Worm (Caenorhabditis elegans) whole organism, L4 larva: ENCODE measurements around the gene T03F6.4.
A peak's percentile ranks its signal among the peaks of the same experiment; 100 is the strongest.

Experiments used
- D1046.2 ChIP-seq: fragments of 200-800 bp; sonication (Bioruptor generic); IDR thresholded peaks from 2 replicates; pipeline ENCODE4 v1.3.6; 2022; ENCODE audit warnings: missing genetic modification characterization, missing compliant biosample characterization
- F10B5.3 ChIP-seq: sonication (generic microtip); optimal IDR thresholded peaks from 2 replicates; lab custom pipeline; 2016; ENCODE audit warnings: mild to moderate bottlenecking, missing genetic modification characterization, missing compliant biosample characterization
- F44E2.7 ChIP-seq: fragments of 200-800 bp; sonication (Bioruptor generic); IDR thresholded peaks from 2 replicates; pipeline ENCODE4 v2.1.2; 2022; ENCODE audit warnings: missing genetic modification characterization, missing compliant biosample characterization
- R02D3.7 ChIP-seq: fragments of 150-350 bp; sonication (generic microtip); optimal IDR thresholded peaks from 3 replicates; lab custom pipeline; 2014; ENCODE audit warnings: missing biosample characterization, missing genetic modification characterization
- Y105C5A.15 ChIP-seq: fragments of 200-800 bp; sonication (Bioruptor generic); IDR thresholded peaks from 2 replicates; pipeline ENCODE4 v1.3.6; 2022; ENCODE audit warnings: missing genetic modification characterization, missing compliant biosample characterization
- Y48G9A.11 ChIP-seq: fragments of 200-800 bp; sonication (Bioruptor generic); IDR thresholded peaks from 2 replicates; pipeline ENCODE4 v1.3.6; 2022; ENCODE audit warnings: missing genetic modification reagents, missing genetic modification characterization, missing compliant biosample characterization
- Y5F2A.4 ChIP-seq: fragments of 200-800 bp; sonication (Bioruptor generic); optimal IDR thresholded peaks from 2 replicates; lab custom pipeline; 2018; ENCODE audit warnings: mild to moderate bottlenecking, missing genetic modification characterization, missing compliant biosample characterization
- aha-1 ChIP-seq: fragments of 150-350 bp; peaks from one replicate; lab custom pipeline; 2014; ENCODE audit warnings: missing biosample characterization, missing genetic modification characterization
- ama-1 ChIP-seq: fragments of 150-350 bp; optimal IDR thresholded peaks from 2 replicates; lab custom pipeline; 2014; ENCODE audit warnings: inconsistent platforms, mixed read lengths
- ceh-44 ChIP-seq: fragments of 200-800 bp; sonication (Bioruptor generic); IDR thresholded peaks from 2 replicates; pipeline ENCODE4 v1.3.6; 2022; ENCODE audit warnings: missing genetic modification reagents, missing genetic modification characterization, missing compliant biosample characterization
- ceh-82 ChIP-seq: sonication (generic microtip); optimal IDR thresholded peaks from 2 replicates; lab custom pipeline; 2017; ENCODE audit warnings: missing biosample characterization, missing genetic modification characterization
- ces-1 ChIP-seq: fragments of 150-350 bp; sonication (generic microtip); optimal IDR thresholded peaks from 4 replicates; lab custom pipeline; 2014; ENCODE audit warnings: missing biosample characterization, missing genetic modification reagents, missing genetic modification characterization
- ctbp-1 ChIP-seq: fragments of 200-800 bp; sonication (Bioruptor generic); IDR thresholded peaks from 2 replicates; pipeline ENCODE4 v1.3.6; 2022; ENCODE audit warnings: missing genetic modification reagents, missing genetic modification characterization, missing compliant biosample characterization
- daf-16 ChIP-seq, 3 experiments: sonication (generic microtip); optimal IDR thresholded peaks; 2 replicates each; lab custom pipeline; 2016 to 2017; ENCODE audit warnings: missing genetic modification characterization in 3 of 3, missing genetic modification reagents in 3 of 3, mild to moderate bottlenecking in 2 of 3, missing compliant biosample characterization in 2 of 3, missing biosample characterization in 1 of 3, moderate library complexity in 1 of 3
- dmd-9 ChIP-seq: fragments of 200-800 bp; sonication (Bioruptor generic); IDR thresholded peaks from 2 replicates; pipeline ENCODE4 v1.3.6; 2022; ENCODE audit warnings: missing genetic modification reagents, missing genetic modification characterization, missing compliant biosample characterization
- dpl-1 ChIP-seq: fragments of 150-350 bp; optimal IDR thresholded peaks from 2 replicates; lab custom pipeline; 2014; ENCODE audit warnings: missing biosample characterization, missing genetic modification reagents, missing genetic modification characterization
- dve-1 ChIP-seq: sonication (generic microtip); optimal IDR thresholded peaks from 2 replicates; lab custom pipeline; 2017; ENCODE audit warnings: antibody characterized with exemption, mild to moderate bottlenecking, missing genetic modification characterization, missing compliant biosample characterization; ENCODE audit not compliant: insufficient read depth
- fkh-10 ChIP-seq: fragments of 150-350 bp; optimal IDR thresholded peaks from 2 replicates; lab custom pipeline; 2014; ENCODE audit warnings: missing biosample characterization, missing genetic modification reagents, missing genetic modification characterization
- fos-1 ChIP-seq: fragments of 150-350 bp; optimal IDR thresholded peaks from 2 replicates; lab custom pipeline; 2014; ENCODE audit warnings: missing biosample characterization, missing genetic modification characterization
- hif-1 ChIP-seq, 2 experiments: sonication (generic microtip); optimal IDR thresholded peaks; 2 replicates each; lab custom pipeline; 2016 to 2017; ENCODE audit warnings: missing compliant biosample characterization in 2 of 2, missing genetic modification characterization in 2 of 2, missing genetic modification reagents in 2 of 2, missing genotype in 2 of 2, mild to moderate bottlenecking in 1 of 2
- hlh-11 ChIP-seq: fragments of 200-800 bp; sonication (Bioruptor generic); optimal IDR thresholded peaks from 2 replicates; lab custom pipeline; 2018; ENCODE audit warnings: mild to moderate bottlenecking, missing genetic modification characterization, missing compliant biosample characterization
- hlh-30 ChIP-seq: sonication (generic microtip); optimal IDR thresholded peaks from 2 replicates; lab custom pipeline; 2017; ENCODE audit warnings: antibody characterized with exemption, mild to moderate bottlenecking, missing genetic modification characterization, missing compliant biosample characterization; ENCODE audit not compliant: insufficient read depth
- lim-7 ChIP-seq: fragments of 200-800 bp; sonication (Bioruptor generic); IDR thresholded peaks from 2 replicates; pipeline ENCODE4 v1.3.6; 2022; ENCODE audit warnings: missing genetic modification characterization, missing compliant biosample characterization
- lin-38 ChIP-seq: fragments of 200-800 bp; sonication (Bioruptor generic); IDR thresholded peaks from 2 replicates; pipeline ENCODE4 v1.3.6; 2022; ENCODE audit warnings: missing genetic modification reagents, missing genetic modification characterization, missing compliant biosample characterization
- lin-39 ChIP-seq: fragments of 150-350 bp; optimal IDR thresholded peaks from 2 replicates; lab custom pipeline; 2014; ENCODE audit warnings: missing biosample characterization, missing genetic modification reagents, missing genetic modification characterization
- lsy-2 ChIP-seq, 2 experiments: fragments of 150-350 bp in 1 of 2; sonication (generic microtip) in 1 of 2; optimal IDR thresholded peaks; 2 replicates each; lab custom pipeline; 2014 to 2017; ENCODE audit warnings: missing biosample characterization in 2 of 2, missing genetic modification characterization in 2 of 2
- madf-5 ChIP-seq, 2 experiments: fragments of 200-800 bp; sonication (Bioruptor generic); IDR thresholded peaks; 2 replicates each; pipeline ENCODE4 v1.3.6; 2022; ENCODE audit warnings: missing compliant biosample characterization in 2 of 2, missing genetic modification characterization in 2 of 2
- mdl-1 ChIP-seq, 2 experiments: fragments of 150-350 bp in 1 of 2; sonication (generic microtip) in 1 of 2; optimal IDR thresholded peaks; 2 replicates each; lab custom pipeline; 2014 to 2017; ENCODE audit warnings: missing biosample characterization in 2 of 2, missing genetic modification characterization in 2 of 2
- mep-1 ChIP-seq: fragments of 150-350 bp; sonication (generic microtip); optimal IDR thresholded peaks from 3 replicates; lab custom pipeline; 2014; ENCODE audit warnings: missing biosample characterization, missing genetic modification characterization
- mxl-3 ChIP-seq: fragments of 200-800 bp; sonication (Bioruptor generic); optimal IDR thresholded peaks from 2 replicates; lab custom pipeline; 2018; ENCODE audit warnings: mild to moderate bottlenecking, missing genetic modification characterization, missing compliant biosample characterization
- nhr-11 ChIP-seq: fragments of 150-350 bp; optimal IDR thresholded peaks from 2 replicates; lab custom pipeline; 2014; ENCODE audit warnings: missing biosample characterization, missing genetic modification characterization
- nhr-237 ChIP-seq: sonication (generic microtip); optimal IDR thresholded peaks from 2 replicates; lab custom pipeline; 2017; ENCODE audit warnings: missing biosample characterization, missing genetic modification characterization
- nhr-28 ChIP-seq: fragments of 150-350 bp; optimal IDR thresholded peaks from 2 replicates; lab custom pipeline; 2014; ENCODE audit warnings: missing biosample characterization, missing genetic modification characterization
- nhr-48 ChIP-seq: sonication (generic microtip); optimal IDR thresholded peaks from 2 replicates; lab custom pipeline; 2016; ENCODE audit warnings: mild to moderate bottlenecking, missing genetic modification characterization, missing compliant biosample characterization
- nhr-6 ChIP-seq: fragments of 150-350 bp; optimal IDR thresholded peaks from 2 replicates; lab custom pipeline; 2014; ENCODE audit warnings: missing biosample characterization, missing genetic modification characterization
- nhr-77 ChIP-seq: fragments of 150-350 bp; optimal IDR thresholded peaks from 2 replicates; lab custom pipeline; 2014; ENCODE audit warnings: missing biosample characterization, missing genetic modification characterization
- pha-4 ChIP-seq, 2 experiments: fragments of 150-350 bp in 1 of 2; fragments of 200-800 bp in 1 of 2; sonication (Bioruptor generic) in 1 of 2; IDR thresholded peaks in 1 of 2; optimal IDR thresholded peaks in 1 of 2; 2 replicates each; pipeline versions ENCODE4 v1.3.6 to Lab custom; 2014 to 2022; ENCODE audit warnings: missing genetic modification characterization in 2 of 2, missing genetic modification reagents in 2 of 2, missing biosample characterization in 1 of 2, missing compliant biosample characterization in 1 of 2
- sdz-12 ChIP-seq: fragments of 200-800 bp; sonication (Bioruptor generic); optimal IDR thresholded peaks from 2 replicates; lab custom pipeline; 2018; ENCODE audit warnings: mild to moderate bottlenecking, missing genetic modification characterization, missing compliant biosample characterization
- snpc-1.2 ChIP-seq: fragments of 200-800 bp; sonication (Bioruptor generic); IDR thresholded peaks from 2 replicates; pipeline ENCODE4 v1.3.6; 2022; ENCODE audit warnings: missing genetic modification reagents, missing genetic modification characterization, missing compliant biosample characterization
- snpc-4 ChIP-seq: fragments of 150-350 bp; optimal IDR thresholded peaks from 2 replicates; lab custom pipeline; 2014; ENCODE audit warnings: missing biosample characterization, missing genetic modification characterization
- spr-1 ChIP-seq: sonication (generic microtip); optimal IDR thresholded peaks from 2 replicates; lab custom pipeline; 2016; ENCODE audit warnings: mild to moderate bottlenecking, missing genetic modification characterization, missing compliant biosample characterization
- unc-62 ChIP-seq, 3 experiments: fragments of 150-350 bp in 1 of 3; sonication (generic microtip); optimal IDR thresholded peaks in 2 of 3; peaks in 1 of 3; 1 replicate in 1 of 3; 2 replicates in 2 of 3; lab custom pipeline; 2014 to 2017; ENCODE audit warnings: missing biosample characterization in 3 of 3, missing genetic modification characterization in 3 of 3, missing genetic modification reagents in 3 of 3, missing genotype in 1 of 3
- zag-1 ChIP-seq: fragments of 150-350 bp; optimal IDR thresholded peaks from 2 replicates; lab custom pipeline; 2014; ENCODE audit warnings: missing biosample characterization, missing genetic modification characterization
- zfp-2 ChIP-seq: sonication (generic microtip); optimal IDR thresholded peaks from 2 replicates; lab custom pipeline; 2016; ENCODE audit warnings: mild to moderate bottlenecking, missing genetic modification characterization, missing compliant biosample characterization

The T03F6.4 gene

ce11 chrIII:13359847-13360246 lies 26.1 kb upstream of the T03F6.4 start:
- TF ChIP-seq pha-4 (GFP tag; IDR thresholded peaks at IDR 0.05; lab: Robert Waterston, UW) (no peak), pha-4 (tag; optimal IDR thresholded peaks at IDR 0.05; lab: Kevin White, UChicago) (peak; percentile 87), mdl-1 (tag; optimal IDR thresholded peaks at IDR 0.05; lab: Kevin White, UChicago) (peak; percentile 65 to 90), dmd-9 (GFP tag; lab: Robert Waterston, UW) (no peak), nhr-11 (tag; lab: Kevin White, UChicago) (peak; percentile 74), hlh-30 (tag; lab: Kevin White, UChicago) (peak; percentile 92), dpl-1 (GFP tag; lab: Kevin White, UChicago) (peak; percentile 32), daf-16 (GFP tag; optimal IDR thresholded peaks at IDR 0.05; lab: Kevin White, UChicago) (no peak), daf-16 (tag; optimal IDR thresholded peaks at IDR 0.05; lab: Kevin White, UChicago) (no peak), Y5F2A.4 (GFP tag; lab: Kevin White, UChicago) (no peak), mxl-3 (GFP tag; lab: Kevin White, UChicago) (peak; percentile 96), nhr-77 (tag; lab: Kevin White, UChicago) (peak; percentile 6), nhr-6 (tag; lab: Kevin White, UChicago) (peak; percentile 89), lin-38 (GFP tag; lab: Robert Waterston, UW) (no peak), hif-1 (tag; optimal IDR thresholded peaks at IDR 0.05; lab: Kevin White, UChicago) (peak in 1 of 2 experiments; percentile 37), dve-1 (tag; lab: Kevin White, UChicago) (peak; percentile 54), fkh-10 (GFP tag; lab: Kevin White, UChicago) (peak; percentile 60), aha-1 (tag; lab: Kevin White, UChicago) (peak; percentile 50), unc-62 (GFP tag; optimal IDR thresholded peaks at IDR 0.05 in 1 of 2; lab: Kevin White, UChicago) (peak in 1 of 2 experiments; percentile 63), unc-62 (tag; optimal IDR thresholded peaks at IDR 0.05; lab: Kevin White, UChicago) (no peak), nhr-28 (tag; lab: Kevin White, UChicago) (peak; percentile 97)

ce11 chrIII:13370980-13371379 lies 15.0 kb upstream of the T03F6.4 start, which contains the start of gene T03F6.9:
T03F6.9 (minus strand) TSS chrIII:13371080.
- TF ChIP-seq F44E2.7 (no peak), nhr-28 (tag; lab: Kevin White, UChicago) (no peak), snpc-1.2 (GFP tag; lab: Robert Waterston, UW) (no peak), snpc-4 (tag; lab: Kevin White, UChicago) (no peak), ama-1 (no peak), fos-1 (no peak), unc-62 (GFP tag; optimal IDR thresholded peaks at IDR 0.05 in 1 of 2; lab: Kevin White, UChicago) (no peak), unc-62 (tag; optimal IDR thresholded peaks at IDR 0.05; lab: Kevin White, UChicago) (no peak), lin-39 (tag; lab: Kevin White, UChicago) (no peak), pha-4 (GFP tag; IDR thresholded peaks at IDR 0.05; lab: Robert Waterston, UW) (no peak), pha-4 (tag; optimal IDR thresholded peaks at IDR 0.05; lab: Kevin White, UChicago) (no peak), madf-5 (GFP tag; IDR thresholded peaks at IDR 0.05; lab: Robert Waterston, UW) (no peak), zfp-2 (tag; lab: Kevin White, UChicago) (no peak), ceh-82 (tag; lab: Kevin White, UChicago) (no peak), mep-1 (tag; lab: Kevin White, UChicago) (no peak)

ce11 chrIII:13376304-13376760 lies 9.6 kb upstream of the T03F6.4 start, which contains the start of gene lis-1:
lis-1 (minus strand) TSS chrIII:13376710.
- TF ChIP-seq hlh-11 (tag; lab: Kevin White, UChicago) (no peak), ceh-44 (GFP tag; lab: Robert Waterston, UW) (no peak), dpl-1 (GFP tag; lab: Kevin White, UChicago) (no peak), nhr-48 (no peak), Y5F2A.4 (GFP tag; lab: Kevin White, UChicago) (no peak), zfp-2 (tag; lab: Kevin White, UChicago) (no peak), nhr-28 (tag; lab: Kevin White, UChicago) (no peak), F10B5.3 (tag; lab: Kevin White, UChicago) (no peak), Y48G9A.11 (no peak), ctbp-1 (GFP tag; lab: Robert Waterston, UW) (peak; percentile 51; the same call in 1 of the 2 replicates), R02D3.7 (tag; lab: Kevin White, UChicago) (no peak), Y105C5A.15 (GFP tag; lab: Robert Waterston, UW) (no peak), lim-7 (GFP tag; lab: Robert Waterston, UW) (no peak), lsy-2 (tag; optimal IDR thresholded peaks at IDR 0.05; lab: Kevin White, UChicago) (peak in 1 of 2 experiments; percentile 5), spr-1 (no peak), lin-38 (GFP tag; lab: Robert Waterston, UW) (no peak), aha-1 (tag; lab: Kevin White, UChicago) (no peak), nhr-6 (tag; lab: Kevin White, UChicago) (no peak), nhr-237 (tag; lab: Kevin White, UChicago) (no peak), sdz-12 (no peak), zag-1 (tag; lab: Kevin White, UChicago) (no peak), D1046.2 (GFP tag; lab: Robert Waterston, UW) (no peak), nhr-77 (tag; lab: Kevin White, UChicago) (no peak), ces-1 (GFP tag; lab: Kevin White, UChicago) (peak; percentile 55)
